Worm (Caenorhabditis elegans) whole organism, late embryonic: ENCODE measurements around the gene str-7.

Experiments used
- C38D4.7 ChIP-seq: fragments of 200-800 bp; sonication (Bioruptor generic); optimal IDR thresholded peaks from 2 replicates; lab custom pipeline; 2018; ENCODE audit warnings: mild to moderate bottlenecking, missing genetic modification characterization, moderate library complexity, missing compliant biosample characterization
- F13H6.1 ChIP-seq: sonication (generic microtip); optimal IDR thresholded peaks from 2 replicates; lab custom pipeline; 2016; ENCODE audit warnings: missing genetic modification characterization, missing compliant biosample characterization
- ahr-1 ChIP-seq: sonication (generic microtip); optimal IDR thresholded peaks from 2 replicates; lab custom pipeline; 2016; ENCODE audit warnings: missing genetic modification characterization, missing compliant biosample characterization
- ama-1 ChIP-seq: fragments of 150-350 bp; optimal IDR thresholded peaks from 2 replicates; lab custom pipeline; 2014
- ceh-14 ChIP-seq: sonication (generic microtip); optimal IDR thresholded peaks from 2 replicates; lab custom pipeline; 2016; ENCODE audit warnings: missing genotype, missing genetic modification characterization, missing compliant biosample characterization
- ceh-18 ChIP-seq: sonication (generic microtip); optimal IDR thresholded peaks from 2 replicates; lab custom pipeline; 2016; ENCODE audit warnings: missing genetic modification characterization, missing compliant biosample characterization
- ceh-22 ChIP-seq: sonication (generic microtip); optimal IDR thresholded peaks from 2 replicates; lab custom pipeline; 2017; ENCODE audit warnings: missing biosample characterization, missing genetic modification characterization
- ceh-30 ChIP-seq: fragments of 150-350 bp; optimal IDR thresholded peaks from 2 replicates; lab custom pipeline; 2014; ENCODE audit warnings: missing biosample characterization, missing genetic modification characterization
- ceh-31 ChIP-seq: sonication (generic microtip); optimal IDR thresholded peaks from 2 replicates; lab custom pipeline; 2016; ENCODE audit warnings: missing genetic modification characterization, missing compliant biosample characterization
- ceh-34 ChIP-seq: sonication (generic microtip); optimal IDR thresholded peaks from 2 replicates; lab custom pipeline; 2016; ENCODE audit warnings: mild to moderate bottlenecking, missing genetic modification characterization, missing compliant biosample characterization
- ceh-45 ChIP-seq: fragments of 200-800 bp; sonication (Bioruptor generic); IDR thresholded peaks from 2 replicates; pipeline ENCODE4 v1.3.6; 2022; ENCODE audit warnings: missing genetic modification reagents, missing genetic modification characterization, missing compliant biosample characterization
- ceh-9 ChIP-seq: sonication (generic microtip); optimal IDR thresholded peaks from 2 replicates; lab custom pipeline; 2016; ENCODE audit warnings: mild to moderate bottlenecking, missing genetic modification characterization, inconsistent platforms, missing compliant biosample characterization
- che-1 ChIP-seq: sonication (generic microtip); optimal IDR thresholded peaks from 2 replicates; lab custom pipeline; 2016; ENCODE audit warnings: mild to moderate bottlenecking, missing genetic modification characterization, missing compliant biosample characterization
- elt-2 ChIP-seq: sonication (generic microtip); optimal IDR thresholded peaks from 2 replicates; lab custom pipeline; 2016; ENCODE audit warnings: missing genetic modification reagents, missing genetic modification characterization, missing compliant biosample characterization
- elt-4 ChIP-seq: sonication (generic microtip); optimal IDR thresholded peaks from 2 replicates; lab custom pipeline; 2016; ENCODE audit warnings: missing genetic modification characterization, missing compliant biosample characterization
- ets-4 ChIP-seq: sonication (generic microtip); optimal IDR thresholded peaks from 2 replicates; lab custom pipeline; 2016; ENCODE audit warnings: missing genetic modification characterization, missing compliant biosample characterization
- eyg-1 ChIP-seq: sonication (generic microtip); optimal IDR thresholded peaks from 2 replicates; lab custom pipeline; 2016; ENCODE audit warnings: missing genotype, missing genetic modification characterization, missing compliant biosample characterization
- fkh-6 ChIP-seq: sonication (generic microtip); optimal IDR thresholded peaks from 2 replicates; lab custom pipeline; 2016; ENCODE audit warnings: missing genetic modification characterization, missing compliant biosample characterization
- gmeb-2 ChIP-seq: sonication (generic microtip); optimal IDR thresholded peaks from 2 replicates; lab custom pipeline; 2016; ENCODE audit warnings: missing genetic modification characterization, inconsistent platforms, missing compliant biosample characterization
- hlh-13 ChIP-seq: fragments of 200-800 bp; sonication (Bioruptor generic); optimal IDR thresholded peaks from 2 replicates; lab custom pipeline; 2018; ENCODE audit warnings: mild to moderate bottlenecking, missing genetic modification characterization, missing compliant biosample characterization
- hlh-15 ChIP-seq: sonication (generic microtip); optimal IDR thresholded peaks from 2 replicates; lab custom pipeline; 2016; ENCODE audit warnings: missing genetic modification characterization, missing compliant biosample characterization
- hlh-30 ChIP-seq: sonication (generic microtip); optimal IDR thresholded peaks from 2 replicates; lab custom pipeline; 2017; ENCODE audit warnings: antibody characterized with exemption, missing genetic modification characterization, missing compliant biosample characterization; ENCODE audit not compliant: insufficient read depth
- hlh-8 ChIP-seq: sonication (generic microtip); optimal IDR thresholded peaks from 2 replicates; lab custom pipeline; 2016; ENCODE audit warnings: missing genotype, missing genetic modification characterization, missing compliant biosample characterization
- lim-6 ChIP-seq: sonication (generic microtip); optimal IDR thresholded peaks from 2 replicates; lab custom pipeline; 2016; ENCODE audit warnings: missing genetic modification characterization, missing compliant biosample characterization
- lin-11 ChIP-seq: fragments of 200-800 bp; sonication (Bioruptor generic); optimal IDR thresholded peaks from 2 replicates; lab custom pipeline; 2018; ENCODE audit warnings: mild to moderate bottlenecking, missing genetic modification characterization, missing compliant biosample characterization
- madf-2 ChIP-seq: sonication (generic microtip); optimal IDR thresholded peaks from 2 replicates; lab custom pipeline; 2017; ENCODE audit warnings: missing genetic modification characterization, missing compliant biosample characterization
- nhr-11 ChIP-seq: fragments of 150-350 bp; optimal IDR thresholded peaks from 2 replicates; lab custom pipeline; 2014; ENCODE audit warnings: missing biosample characterization, missing genetic modification characterization
- nhr-232 ChIP-seq: sonication (generic microtip); optimal IDR thresholded peaks from 2 replicates; lab custom pipeline; 2016; ENCODE audit warnings: missing genetic modification characterization, missing compliant biosample characterization
- pat-9 ChIP-seq: fragments of 200-800 bp; sonication (Bioruptor generic); optimal IDR thresholded peaks from 2 replicates; lab custom pipeline; 2018; ENCODE audit warnings: mild to moderate bottlenecking, missing genetic modification characterization, moderate library complexity, missing compliant biosample characterization
- pax-1 ChIP-seq: fragments of 150-350 bp; optimal IDR thresholded peaks from 2 replicates; lab custom pipeline; 2014; ENCODE audit warnings: missing biosample characterization, missing genetic modification characterization
- pha-2 ChIP-seq: sonication (generic microtip); optimal IDR thresholded peaks from 2 replicates; lab custom pipeline; 2017; ENCODE audit warnings: mild to moderate bottlenecking, missing genetic modification characterization, missing compliant biosample characterization
- pha-4 ChIP-seq: fragments of 150-350 bp; optimal IDR thresholded peaks from 2 replicates; lab custom pipeline; 2018; ENCODE audit warnings: missing biosample characterization, missing genetic modification reagents, missing genetic modification characterization
- pqm-1 ChIP-seq: sonication (generic microtip); optimal IDR thresholded peaks from 2 replicates; lab custom pipeline; 2016; ENCODE audit warnings: missing genetic modification characterization, missing compliant biosample characterization
- pros-1 ChIP-seq: fragments of 150-350 bp; optimal IDR thresholded peaks from 2 replicates; lab custom pipeline; 2014; ENCODE audit warnings: missing biosample characterization, missing genetic modification reagents, missing genetic modification characterization
- sdc-2 ChIP-seq: sonication (generic microtip); optimal IDR thresholded peaks from 2 replicates; lab custom pipeline; 2016; ENCODE audit warnings: missing genotype, missing genetic modification characterization, missing compliant biosample characterization
- sox-2 ChIP-seq: fragments of 200-800 bp; sonication (Bioruptor generic); IDR thresholded peaks from 2 replicates; pipeline ENCODE4 v1.3.6; 2022; ENCODE audit warnings: missing genetic modification reagents, missing genetic modification characterization, missing compliant biosample characterization
- syd-9 ChIP-seq: sonication (generic microtip); optimal IDR thresholded peaks from 2 replicates; lab custom pipeline; 2016; ENCODE audit warnings: mild to moderate bottlenecking, missing genetic modification characterization, moderate library complexity, missing compliant biosample characterization
- tbx-7 ChIP-seq: sonication (generic microtip); optimal IDR thresholded peaks from 2 replicates; lab custom pipeline; 2016; ENCODE audit warnings: missing genotype, missing genetic modification characterization, missing compliant biosample characterization
- ttx-3 ChIP-seq: sonication (generic microtip); optimal IDR thresholded peaks from 2 replicates; lab custom pipeline; 2016; ENCODE audit warnings: missing genetic modification reagents, missing genetic modification characterization, missing compliant biosample characterization
- unc-55 ChIP-seq: sonication (generic microtip); optimal IDR thresholded peaks from 2 replicates; lab custom pipeline; 2017; ENCODE audit warnings: missing biosample characterization, missing genetic modification reagents, missing genetic modification characterization
- unc-86 ChIP-seq: sonication (generic microtip); optimal IDR thresholded peaks from 2 replicates; lab custom pipeline; 2016; ENCODE audit warnings: missing genetic modification characterization, missing compliant biosample characterization
- ztf-16 ChIP-seq: sonication (generic microtip); optimal IDR thresholded peaks from 2 replicates; lab custom pipeline; 2017; ENCODE audit warnings: missing genetic modification characterization, missing compliant biosample characterization

Gene str-7

ce11 chrV:16132215-16132614, 32.9 kb upstream of the str-7 start:
- TF ChIP-seq hlh-8 (tag; lab: Kevin White, UChicago) = no peak
- TF ChIP-seq pha-2 (tag; lab: Kevin White, UChicago) = no peak
- no peak for TF ChIP-seq pha-4 (tag; lab: Kevin White, UChicago)
- no peak for TF ChIP-seq syd-9 (tag; lab: Kevin White, UChicago)
- no peak for TF ChIP-seq ceh-18 (tag; lab: Kevin White, UChicago)
- no peak for TF ChIP-seq unc-86 (tag; lab: Kevin White, UChicago)
- no peak for TF ChIP-seq F13H6.1 (tag; lab: Kevin White, UChicago)
- TF ChIP-seq sdc-2 (tag; lab: Kevin White, UChicago) = no peak
- no peak for TF ChIP-seq ceh-14

- no peak for TF ChIP-seq gmeb-2 (tag; lab: Kevin White, UChicago)
- no peak for TF ChIP-seq unc-55
- TF ChIP-seq pqm-1 = no peak
- TF ChIP-seq ztf-16 (tag; lab: Kevin White, UChicago) = no peak
- TF ChIP-seq hlh-13 = no peak
- no peak for TF ChIP-seq hlh-15 (tag; lab: Kevin White, UChicago)
- TF ChIP-seq pat-9 (tag; lab: Kevin White, UChicago) = no peak
- TF ChIP-seq ama-1 (lab: Kevin White, UChicago) = no peak
- no peak for TF ChIP-seq ceh-22 (tag; lab: Kevin White, UChicago)
- TF ChIP-seq sdc-2 (tag; lab: Kevin White, UChicago) = no peak
- TF ChIP-seq eyg-1 (tag; lab: Kevin White, UChicago) = no peak
- TF ChIP-seq, all 69 proteins: peak for 0
Measured at ce11 chrV:16131249-16131648, 31.9 kb upstream of the str-7 start, which contains the start of gene fbxa-142. Gene fbxa-142, minus strand, starts transcription at chrV:16131349.

ce11 chrV:16129116-16129515, 29.8 kb upstream of the str-7 start:
- TF ChIP-seq ahr-1 (tag; lab: Kevin White, UChicago) (no peak), madf-2 (tag; lab: Kevin White, UChicago) (no peak), ceh-30 (tag; lab: Kevin White, UChicago) (no peak), C38D4.7 (GFP tag; lab: Kevin White, UChicago) (no peak), fkh-6 (tag; lab: Kevin White, UChicago) (no peak), ceh-9 (tag; lab: Kevin White, UChicago) (no peak), sox-2 (GFP tag; lab: Robert Waterston, UW) (no peak), lin-11 (tag; lab: Kevin White, UChicago) (no peak), hlh-13 (no peak), che-1 (tag; lab: Kevin White, UChicago) (no peak), ama-1 (lab: Kevin White, UChicago) (no peak), hlh-30 (tag; lab: Kevin White, UChicago) (no peak), ets-4 (tag; lab: Kevin White, UChicago) (no peak), nhr-232 (tag; lab: Kevin White, UChicago) (no peak), ceh-45 (GFP tag; lab: Robert Waterston, UW) (no peak)

ce11 chrV:16127401-16127800, 28.1 kb upstream of the str-7 start, which contains the start of gene fbxa-143:
Gene fbxa-143, minus strand, starts transcription at chrV:16127501.
- TF ChIP-seq elt-4 = no peak

- TF ChIP-seq C38D4.7 (GFP tag; lab: Kevin White, UChicago) (no peak), ahr-1 (tag; lab: Kevin White, UChicago) (no peak)
Measured at ce11 chrV:16124739-16125138, 25.4 kb upstream of the str-7 start, which contains the start of gene nhr-111. Gene nhr-111, minus strand, starts transcription at chrV:16124839.

ce11 chrV:16121451-16121850, 22.1 kb upstream of the str-7 start:
- no peak for TF ChIP-seq sdc-2 (tag; lab: Kevin White, UChicago)
- TF ChIP-seq tbx-7 (tag; lab: Kevin White, UChicago) = no peak
- no peak for TF ChIP-seq ceh-18 (tag; lab: Kevin White, UChicago)
- TF ChIP-seq elt-2 (tag; lab: Kevin White, UChicago) = no peak
- no peak for TF ChIP-seq ceh-31 (tag; lab: Kevin White, UChicago)
- TF ChIP-seq ttx-3 (tag; lab: Kevin White, UChicago) = no peak
- TF ChIP-seq ceh-34 (tag; lab: Kevin White, UChicago) = no peak
- TF ChIP-seq unc-86 (tag; lab: Kevin White, UChicago) = no peak
- TF ChIP-seq che-1 (tag; lab: Kevin White, UChicago) = no peak
- no peak for TF ChIP-seq F13H6.1 (tag; lab: Kevin White, UChicago)
- no peak for TF ChIP-seq nhr-11 (tag; lab: Kevin White, UChicago)
- TF ChIP-seq pax-1 = no peak
- no peak for TF ChIP-seq pha-2 (tag; lab: Kevin White, UChicago)
- TF ChIP-seq hlh-13 = no peak
- no peak for TF ChIP-seq ztf-16 (tag; lab: Kevin White, UChicago)
- no peak for TF ChIP-seq lim-6 (tag; lab: Kevin White, UChicago)
- no peak for TF ChIP-seq pros-1
- no peak for TF ChIP-seq lin-11 (tag; lab: Kevin White, UChicago)
- TF ChIP-seq, all 69 proteins: peak for 0
